Worm (Caenorhabditis elegans) whole organism, L3 larva: ENCODE data around the gene B0222.11.

Source experiments
- R02D3.7 ChIP-seq: fragments of 150-350 bp; optimal IDR thresholded peaks from 2 replicates; lab custom pipeline; 2014; ENCODE audit warnings: missing biosample characterization, missing genetic modification characterization
- ZK546.5 ChIP-seq: sonication (generic microtip); optimal IDR thresholded peaks from 2 replicates; lab custom pipeline; 2017; ENCODE audit warnings: missing biosample characterization, missing genetic modification characterization
- aly-2 ChIP-seq: fragments of 150-350 bp; optimal IDR thresholded peaks from 2 replicates; lab custom pipeline; 2014; ENCODE audit warnings: missing biosample characterization, missing genetic modification characterization
- ama-1 ChIP-seq: fragments of 150-350 bp; optimal IDR thresholded peaks from 2 replicates; lab custom pipeline; 2018
- ceh-16 ChIP-seq: sonication (generic microtip); optimal IDR thresholded peaks from 2 replicates; lab custom pipeline; 2017; ENCODE audit warnings: missing biosample characterization, missing genetic modification characterization
- ceh-28 ChIP-seq: fragments of 150-350 bp; optimal IDR thresholded peaks from 2 replicates; lab custom pipeline; 2014; ENCODE audit warnings: missing biosample characterization, missing genetic modification reagents, missing genetic modification characterization
- ceh-82 ChIP-seq: fragments of 150-350 bp; optimal IDR thresholded peaks from 2 replicates; lab custom pipeline; 2014; ENCODE audit warnings: missing biosample characterization, missing genetic modification characterization
- ceh-9 ChIP-seq: sonication (generic microtip); optimal IDR thresholded peaks from 2 replicates; lab custom pipeline; 2018; ENCODE audit warnings: missing biosample characterization, missing genetic modification characterization
- egl-27 ChIP-seq: sonication (generic microtip); optimal IDR thresholded peaks from 4 replicates; lab custom pipeline; 2017; ENCODE audit warnings: missing biosample characterization, missing genetic modification reagents, missing genetic modification characterization
- egl-5 ChIP-seq: fragments of 150-350 bp; optimal IDR thresholded peaks from 2 replicates; lab custom pipeline; 2017; ENCODE audit warnings: missing biosample characterization, missing genetic modification reagents, missing genetic modification characterization, inconsistent platforms
- elt-1 ChIP-seq: fragments of 150-350 bp; optimal IDR thresholded peaks from 2 replicates; lab custom pipeline; 2014; ENCODE audit warnings: missing biosample characterization, missing genetic modification characterization
- elt-2 ChIP-seq: sonication (generic microtip); optimal IDR thresholded peaks from 2 replicates; lab custom pipeline; 2016; ENCODE audit warnings: missing genetic modification reagents, mild to moderate bottlenecking, missing genetic modification characterization, missing compliant biosample characterization
- elt-3 ChIP-seq, 3 experiments: fragments of 150-350 bp in 1 of 3; sonication (generic microtip) in 2 of 3; optimal IDR thresholded peaks; 2 replicates in 2 of 3; 4 replicates in 1 of 3; lab custom pipeline; 2014 to 2017; ENCODE audit warnings: missing biosample characterization in 3 of 3, missing genetic modification characterization in 3 of 3
- eor-1 ChIP-seq, 2 experiments: fragments of 150-350 bp; optimal IDR thresholded peaks; 2 replicates each; lab custom pipeline; 2014 to 2018; ENCODE audit warnings: missing biosample characterization in 2 of 2, missing genetic modification characterization in 2 of 2
- fkh-10 ChIP-seq: sonication (generic microtip); optimal IDR thresholded peaks from 2 replicates; lab custom pipeline; 2017; ENCODE audit warnings: missing biosample characterization, missing genetic modification reagents, missing genetic modification characterization
- fos-1 ChIP-seq: fragments of 150-350 bp; optimal IDR thresholded peaks from 2 replicates; lab custom pipeline; 2014; ENCODE audit warnings: missing biosample characterization, missing genetic modification characterization
- hmg-11 ChIP-seq: sonication (generic microtip); optimal IDR thresholded peaks from 2 replicates; lab custom pipeline; 2016; ENCODE audit warnings: missing genetic modification characterization, missing compliant biosample characterization
- lin-15B ChIP-seq: fragments of 150-350 bp; optimal IDR thresholded peaks from 2 replicates; lab custom pipeline; 2014; ENCODE audit warnings: missing biosample characterization, missing genetic modification characterization
- lin-39 ChIP-seq: fragments of 150-350 bp; optimal IDR thresholded peaks from 2 replicates; lab custom pipeline; 2018; ENCODE audit warnings: missing biosample characterization, missing genetic modification reagents, missing genetic modification characterization
- lsy-12 ChIP-seq: sonication (generic microtip); optimal IDR thresholded peaks from 2 replicates; lab custom pipeline; 2016; ENCODE audit warnings: mild to moderate bottlenecking, missing genetic modification characterization, missing compliant biosample characterization
- mdl-1 ChIP-seq: fragments of 150-350 bp; optimal IDR thresholded peaks from 2 replicates; lab custom pipeline; 2014; ENCODE audit warnings: missing biosample characterization, missing genetic modification characterization
- mml-1 ChIP-seq: fragments of 150-350 bp; sonication (generic microtip); optimal IDR thresholded peaks from 3 replicates; lab custom pipeline; 2014; ENCODE audit warnings: missing biosample characterization, missing genetic modification characterization
- nhr-11 ChIP-seq: fragments of 150-350 bp; optimal IDR thresholded peaks from 2 replicates; lab custom pipeline; 2014; ENCODE audit warnings: missing biosample characterization, missing genetic modification characterization
- nhr-23 ChIP-seq: fragments of 150-350 bp; optimal IDR thresholded peaks from 2 replicates; lab custom pipeline; 2014; ENCODE audit warnings: missing biosample characterization, missing genetic modification reagents, missing genetic modification characterization
- nhr-25 ChIP-seq: sonication (generic microtip); optimal IDR thresholded peaks from 2 replicates; lab custom pipeline; 2017; ENCODE audit warnings: missing biosample characterization, missing genetic modification characterization
- nhr-28 ChIP-seq: fragments of 150-350 bp; optimal IDR thresholded peaks from 2 replicates; lab custom pipeline; 2014; ENCODE audit warnings: missing biosample characterization, missing genetic modification characterization
- nhr-43 ChIP-seq: sonication (generic microtip); optimal IDR thresholded peaks from 2 replicates; lab custom pipeline; 2016; ENCODE audit warnings: mild to moderate bottlenecking, missing genetic modification characterization, missing compliant biosample characterization; ENCODE audit not compliant: poor library complexity, severe bottlenecking
- nhr-67 ChIP-seq: fragments of 150-350 bp; optimal IDR thresholded peaks from 2 replicates; lab custom pipeline; 2014; ENCODE audit warnings: missing biosample characterization, missing genetic modification characterization
- nhr-76 ChIP-seq: fragments of 150-350 bp; sonication (generic microtip); optimal IDR thresholded peaks from 5 replicates; lab custom pipeline; 2014; ENCODE audit warnings: missing biosample characterization, missing genetic modification characterization
- nhr-77 ChIP-seq: fragments of 150-350 bp; optimal IDR thresholded peaks from 2 replicates; lab custom pipeline; 2014; ENCODE audit warnings: missing biosample characterization, missing genetic modification characterization
- pqm-1 ChIP-seq: fragments of 150-350 bp; optimal IDR thresholded peaks from 2 replicates; lab custom pipeline; 2017; ENCODE audit warnings: missing biosample characterization, missing genetic modification characterization, inconsistent platforms
- sea-2 ChIP-seq: fragments of 150-350 bp; sonication (generic microtip); optimal IDR thresholded peaks from 4 replicates; lab custom pipeline; 2014; ENCODE audit warnings: missing biosample characterization, missing genetic modification reagents, missing genetic modification characterization
- unc-39 ChIP-seq: sonication (generic microtip); optimal IDR thresholded peaks from 4 replicates; lab custom pipeline; 2017; ENCODE audit warnings: missing biosample characterization, missing genetic modification characterization
- unc-62 ChIP-seq: fragments of 150-350 bp; sonication (generic microtip); optimal IDR thresholded peaks from 4 replicates; lab custom pipeline; 2014; ENCODE audit warnings: missing biosample characterization, missing genetic modification reagents, missing genetic modification characterization
- zag-1 ChIP-seq: fragments of 150-350 bp; optimal IDR thresholded peaks from 2 replicates; lab custom pipeline; 2014; ENCODE audit warnings: missing biosample characterization, missing genetic modification characterization
- ztf-11 ChIP-seq: fragments of 150-350 bp; optimal IDR thresholded peaks from 2 replicates; lab custom pipeline; 2014; ENCODE audit warnings: missing biosample characterization, missing genetic modification characterization
- ztf-4 ChIP-seq: fragments of 150-350 bp; optimal IDR thresholded peaks from 2 replicates; lab custom pipeline; 2014; ENCODE audit warnings: missing biosample characterization, missing genetic modification characterization

The B0222.11 gene

ce11 chrV:9165073-9165699 lies 2.8 kb downstream of the B0222.11 start, which contains the start of gene col-10 (continued):
- TF ChIP-seq aly-2 (tag; lab: Kevin White, UChicago): no peak
- no peak for TF ChIP-seq nhr-77 (tag; lab: Kevin White, UChicago)
- peak; percentile 86 for TF ChIP-seq nhr-25 (tag; lab: Kevin White, UChicago)
- TF ChIP-seq ceh-9 (tag; lab: Kevin White, UChicago): no peak
- no peak for TF ChIP-seq R02D3.7 (tag; lab: Kevin White, UChicago)
- TF ChIP-seq elt-3 (tag; optimal IDR thresholded peaks at IDR 0.05; lab: Kevin White, UChicago): no peak
- no peak for TF ChIP-seq lsy-12
- no peak for TF ChIP-seq elt-2 (tag; lab: Kevin White, UChicago)
- no peak for TF ChIP-seq unc-39 (tag; lab: Kevin White, UChicago)
- TF ChIP-seq ceh-28 (tag; lab: Kevin White, UChicago): no peak
- TF ChIP-seq ztf-11 (tag; lab: Kevin White, UChicago): no peak
- peak; percentile 65 for TF ChIP-seq nhr-43 (tag; lab: Kevin White, UChicago)
- TF ChIP-seq nhr-23 (tag; lab: Kevin White, UChicago): no peak
- TF ChIP-seq lin-39 (tag; lab: Kevin White, UChicago): no peak

DNA sequence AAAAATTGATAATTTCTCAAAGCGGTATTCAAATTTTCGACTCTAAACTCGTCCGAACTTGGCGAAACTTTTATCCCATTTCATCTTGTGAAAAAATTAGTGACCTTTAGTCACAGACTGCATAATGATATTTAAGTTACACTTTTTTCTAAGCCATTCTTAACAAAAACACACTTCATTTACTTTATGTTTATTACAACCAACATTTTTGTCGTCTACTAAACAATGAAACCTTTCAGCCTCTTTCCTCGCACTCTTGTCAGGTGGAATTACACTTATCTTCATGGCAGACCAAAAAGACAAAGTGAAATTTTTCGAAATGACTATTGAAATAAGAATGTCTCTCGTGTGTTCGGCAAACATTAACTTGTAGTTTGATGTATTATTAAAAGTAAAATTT lies 4.1 kb downstream of the B0222.11 start:
- no peak for TF ChIP-seq eor-1 (tag; optimal IDR thresholded peaks at IDR 0.05; lab: Kevin White, UChicago)
- no peak for TF ChIP-seq lsy-12
- TF ChIP-seq nhr-28 (tag; lab: Kevin White, UChicago): no peak
- TF ChIP-seq ztf-4: peak; percentile 9
- no peak for TF ChIP-seq nhr-77 (tag; lab: Kevin White, UChicago)
- TF ChIP-seq lin-39 (tag; lab: Kevin White, UChicago): no peak
- no peak for TF ChIP-seq elt-1 (tag; lab: Kevin White, UChicago)
- TF ChIP-seq fkh-10 (GFP tag; lab: Kevin White, UChicago): no peak
- TF ChIP-seq R02D3.7 (tag; lab: Kevin White, UChicago): peak; percentile 1
- no peak for TF ChIP-seq mml-1 (tag; lab: Kevin White, UChicago)
- no peak for TF ChIP-seq pqm-1
- TF ChIP-seq ceh-16 (tag; lab: Kevin White, UChicago): no peak
- peak; percentile 50 for TF ChIP-seq nhr-43 (tag; lab: Kevin White, UChicago)
- TF ChIP-seq ama-1 (lab: Kevin White, UChicago): peak; percentile 89
- peak; percentile 93 for TF ChIP-seq nhr-25 (tag; lab: Kevin White, UChicago)
- no peak for TF ChIP-seq lin-15B (tag; lab: Kevin White, UChicago)
- no peak for TF ChIP-seq sea-2 (GFP tag; lab: Kevin White, UChicago)
- no peak for TF ChIP-seq hmg-11 (tag; lab: Kevin White, UChicago)
- no peak for TF ChIP-seq elt-3 (tag; optimal IDR thresholded peaks at IDR 0.05; lab: Kevin White, UChicago)
- no peak for TF ChIP-seq nhr-11 (tag; lab: Kevin White, UChicago)
- TF ChIP-seq ztf-11 (tag; lab: Kevin White, UChicago): no peak
- TF ChIP-seq nhr-67 (tag; lab: Kevin White, UChicago): no peak
- TF ChIP-seq aly-2 (tag; lab: Kevin White, UChicago): no peak
- no peak for TF ChIP-seq unc-62 (GFP tag; lab: Kevin White, UChicago)
- no peak for TF ChIP-seq ceh-82 (tag; lab: Kevin White, UChicago)

- TF ChIP-seq ZK546.5 (tag; lab: Kevin White, UChicago) (no peak), mdl-1 (no peak), nhr-25 (tag; lab: Kevin White, UChicago) (peak; percentile 47), egl-5 (tag; lab: Kevin White, UChicago) (no peak), nhr-23 (tag; lab: Kevin White, UChicago) (peak; percentile 1), zag-1 (no peak), nhr-76 (no peak), fos-1 (tag; lab: Kevin White, UChicago) (no peak), egl-27 (tag; lab: Kevin White, UChicago) (peak; percentile 61), ceh-28 (tag; lab: Kevin White, UChicago) (no peak)
- TF ChIP-seq, all 47 proteins: peak for 3
Measured at ce11 chrV:9162955-9163468, 5.0 kb downstream of the B0222.11 start, which contains the start of gene col-145. col-145 (minus strand) TSS chrV:9163005.
